Fruit fly (Drosophila melanogaster) whole organism, larva: Measurements from ENCODE around the gene CG4004.
A peak's percentile ranks its signal among the peaks of the same experiment; 100 is the strongest.

ENCODE experiments used
- noc ChIP-seq: fragments of 200-800 bp; sonication (Bioruptor generic); optimal IDR thresholded peaks from 3 replicates; lab custom pipeline; 2019; ENCODE audit warnings: missing biosample characterization, mild to moderate bottlenecking, missing genetic modification characterization, moderate library complexity

The CG4004 gene

DNA sequence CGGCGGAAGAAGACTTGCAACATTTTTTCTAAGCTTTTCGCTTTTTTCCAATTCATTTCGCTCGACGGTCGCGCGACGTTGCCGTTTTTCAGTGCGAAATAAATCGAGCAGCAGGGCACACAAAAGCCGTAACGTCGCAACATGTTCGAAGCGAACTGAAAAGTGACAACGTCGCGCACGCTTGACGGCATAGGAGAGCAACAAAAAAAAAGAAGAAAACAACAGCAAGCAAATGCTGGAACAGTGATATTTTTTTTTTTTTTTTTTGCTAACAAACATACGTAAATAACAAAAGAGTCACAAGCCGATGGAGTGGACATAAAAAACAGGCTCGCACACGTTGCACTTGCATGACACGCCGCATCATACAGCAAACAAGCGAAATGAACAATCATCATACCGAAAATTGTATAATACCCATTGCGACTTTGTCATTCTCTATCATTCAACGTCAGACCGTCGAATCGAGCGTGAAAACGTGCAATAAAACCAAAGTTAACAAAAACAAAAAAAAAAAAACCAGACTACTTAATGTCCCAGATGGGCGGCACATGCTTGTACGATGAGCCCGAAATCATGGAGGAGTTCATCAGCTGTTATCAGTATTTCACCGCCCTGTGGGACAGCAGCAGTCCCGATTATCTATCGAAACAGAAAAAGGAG lies at the start of gene CG4004:
CG4004 (plus strand) TSS at position 187 of the 663 bp plus-strand sequence.
- no peak for TF ChIP-seq noc (tag; lab: Kevin White, UChicago)

DNA sequence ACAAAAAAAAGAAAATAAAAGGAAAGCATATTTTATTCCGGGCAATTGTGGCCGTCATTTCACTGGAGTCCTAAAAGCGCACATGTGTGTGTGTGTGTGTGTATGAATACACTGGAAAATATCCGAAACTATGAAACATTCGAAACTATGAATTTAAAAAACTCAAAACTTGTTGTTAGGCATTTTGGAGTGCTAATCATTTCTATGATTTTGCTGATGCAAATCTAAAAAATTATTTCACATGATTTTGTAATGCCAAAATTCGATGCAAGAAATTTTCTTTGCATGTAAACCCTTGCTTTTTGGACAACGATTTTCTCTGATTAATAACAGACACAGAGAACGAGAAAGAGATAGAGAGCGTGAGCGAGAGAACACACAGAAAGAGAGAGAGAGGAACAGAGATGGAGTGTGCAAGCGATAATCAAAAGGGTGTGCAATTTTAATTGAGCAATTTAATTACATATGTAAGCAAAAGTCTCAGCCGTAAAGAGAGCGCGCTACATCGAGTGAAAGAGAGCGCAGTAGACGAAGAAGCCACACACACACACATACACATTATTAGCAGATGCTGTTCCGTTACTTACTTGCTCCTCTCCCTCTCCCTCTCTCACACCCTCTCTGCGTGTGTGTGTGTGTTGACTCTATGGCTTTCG lies 44.8 kb upstream of the CG4004 start:
- no peak for TF ChIP-seq noc (tag; lab: Kevin White, UChicago)

DNA sequence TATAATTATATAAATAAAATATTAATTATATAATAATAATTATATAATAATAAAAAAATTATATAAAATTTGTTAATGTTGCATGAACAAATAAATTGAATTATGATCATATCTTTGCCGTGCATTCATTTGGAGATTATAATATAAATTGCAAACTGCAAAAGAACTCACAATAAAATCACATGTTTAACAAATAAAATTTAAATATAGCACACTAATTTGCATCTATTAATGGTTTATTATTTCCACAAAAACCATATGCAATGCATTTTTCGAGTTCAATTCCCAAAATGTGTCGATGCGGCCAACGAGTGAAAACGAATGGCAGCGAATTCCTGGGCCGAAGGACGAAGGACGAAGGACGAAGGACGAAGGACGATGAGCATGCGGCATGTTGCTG lies 38.5 kb upstream of the CG4004 start, which contains the start of gene CG15725:
CG15725 (plus strand) TSS at position 301 of the 400 bp plus-strand sequence.
- no peak for TF ChIP-seq noc (tag; lab: Kevin White, UChicago)

DNA sequence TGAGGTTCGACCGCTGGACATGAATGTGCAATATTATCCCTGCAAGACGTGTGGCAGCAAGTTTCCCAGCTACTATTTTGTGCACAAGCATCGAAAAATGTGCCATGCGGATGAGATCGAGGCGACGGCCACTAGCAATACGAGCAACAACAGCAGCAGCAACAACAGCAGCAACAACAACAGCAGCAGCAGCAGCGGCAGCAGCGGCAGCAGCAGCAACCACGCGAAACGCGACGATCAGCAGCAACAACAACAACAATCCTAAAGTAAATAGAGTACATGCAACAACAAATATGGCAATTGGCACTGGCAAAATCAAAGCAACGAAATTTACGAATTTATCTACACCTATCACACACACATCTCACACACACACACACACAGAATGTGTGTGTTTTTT lies 35.7 kb upstream of the CG4004 start:
- TF ChIP-seq noc (tag; lab: Kevin White, UChicago) = no peak

DNA sequence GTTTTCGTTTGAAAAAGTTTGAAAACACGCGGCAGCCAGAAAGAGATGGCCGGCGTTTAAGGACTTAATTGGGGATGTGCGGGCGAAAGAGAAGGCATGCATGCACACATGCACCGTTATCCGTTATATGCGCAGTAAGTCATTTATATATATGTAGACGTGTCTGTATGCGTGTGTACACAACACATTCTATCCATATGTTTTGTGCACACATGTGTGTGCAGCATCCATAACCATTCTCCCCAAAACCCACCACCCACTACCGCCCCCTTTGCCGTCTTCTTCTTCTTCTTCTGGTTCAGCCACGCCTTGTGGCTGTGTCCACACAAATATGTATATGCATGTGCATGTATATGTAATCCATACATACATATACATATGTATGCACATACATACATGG lies 25.4 kb upstream of the CG4004 start:
- no peak for TF ChIP-seq noc (tag; lab: Kevin White, UChicago)

DNA sequence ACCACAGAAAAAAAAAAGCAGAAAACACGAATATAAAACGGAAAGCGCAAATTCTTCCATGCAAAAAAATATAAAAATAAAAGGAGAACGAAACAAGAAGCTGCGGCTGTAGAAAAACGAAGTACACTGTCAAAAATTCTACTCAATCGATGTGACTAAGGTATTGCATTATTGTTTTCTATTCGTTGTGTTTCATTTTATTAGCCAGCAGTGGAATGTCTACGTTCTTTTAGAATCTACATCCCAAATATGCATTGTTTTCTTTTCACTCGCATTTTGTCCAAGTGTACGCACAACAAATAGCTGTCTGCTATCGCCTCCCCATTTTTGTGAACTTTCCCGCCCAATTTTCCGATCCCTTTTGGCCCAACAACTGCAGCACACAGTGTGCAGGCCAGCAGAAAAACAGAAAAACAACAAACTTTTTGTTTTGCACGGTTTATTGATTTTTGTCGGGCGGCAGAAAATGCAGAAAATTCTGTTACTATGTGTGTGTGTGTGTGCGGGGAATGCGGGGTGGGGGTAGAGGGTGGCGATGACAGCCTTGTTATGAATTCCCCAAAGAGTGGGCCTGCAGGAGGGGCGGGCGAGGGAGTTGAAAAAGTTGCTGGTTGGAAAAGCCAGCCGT lies 24.7 kb upstream of the CG4004 start:
- peak; percentile 41 for TF ChIP-seq noc (tag; lab: Kevin White, UChicago)

DNA sequence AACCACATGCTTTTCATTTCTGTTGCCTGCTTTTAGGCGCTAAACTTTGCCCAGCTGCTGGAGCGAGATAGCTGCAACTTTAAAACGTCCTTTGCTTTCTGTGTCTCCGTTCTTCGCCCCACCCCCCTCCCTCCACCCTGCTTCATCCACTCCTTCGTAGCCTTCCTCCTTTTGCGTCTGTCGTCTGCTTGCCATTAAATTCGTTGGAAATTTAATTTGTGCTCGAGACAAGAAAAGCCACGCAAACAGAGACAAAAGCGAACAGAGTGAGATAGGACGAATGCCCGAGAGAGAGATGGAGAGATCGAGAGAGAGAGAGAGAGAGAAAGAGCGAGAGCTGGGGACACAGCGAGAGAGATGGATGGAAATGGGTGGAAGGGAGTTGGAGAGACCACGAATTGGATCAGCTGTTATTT lies 24.1 kb upstream of the CG4004 start:
- TF ChIP-seq noc (tag; lab: Kevin White, UChicago) = no peak

DNA sequence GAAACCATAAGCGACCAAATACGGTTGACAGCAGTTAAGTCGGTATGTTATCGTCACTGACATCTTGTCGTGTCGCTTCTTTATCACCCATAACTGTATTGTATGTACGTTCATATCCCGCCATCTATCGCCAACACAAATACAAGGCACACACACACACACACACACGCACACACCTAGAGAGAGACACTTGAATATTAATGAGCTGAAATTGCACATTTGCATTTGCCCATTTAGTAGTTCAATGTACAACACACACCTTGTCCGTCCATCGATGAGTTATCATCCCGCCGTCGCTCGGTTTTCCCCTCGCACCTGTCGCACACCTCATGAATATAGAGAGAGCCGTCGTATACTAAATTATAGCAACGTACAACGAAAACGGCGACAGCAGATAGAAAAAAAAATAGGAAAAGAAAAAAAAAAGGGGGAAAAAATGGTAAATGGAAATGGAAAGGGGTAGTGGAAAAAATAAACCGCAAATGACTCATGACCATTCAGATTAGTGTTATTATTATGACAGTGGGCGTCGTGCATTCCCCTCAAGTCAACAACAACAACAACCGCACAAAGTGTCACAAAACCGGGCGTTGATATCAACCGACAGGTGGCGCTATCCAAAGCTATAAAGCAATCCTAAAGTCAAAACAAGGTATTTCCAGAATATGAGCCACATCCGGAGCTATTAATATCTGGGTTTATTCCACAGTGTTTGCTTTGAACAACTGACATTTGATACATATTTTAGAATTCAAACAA lies 22.7 kb upstream of the CG4004 start:
- TF ChIP-seq noc (tag; lab: Kevin White, UChicago) = peak; percentile 2

DNA sequence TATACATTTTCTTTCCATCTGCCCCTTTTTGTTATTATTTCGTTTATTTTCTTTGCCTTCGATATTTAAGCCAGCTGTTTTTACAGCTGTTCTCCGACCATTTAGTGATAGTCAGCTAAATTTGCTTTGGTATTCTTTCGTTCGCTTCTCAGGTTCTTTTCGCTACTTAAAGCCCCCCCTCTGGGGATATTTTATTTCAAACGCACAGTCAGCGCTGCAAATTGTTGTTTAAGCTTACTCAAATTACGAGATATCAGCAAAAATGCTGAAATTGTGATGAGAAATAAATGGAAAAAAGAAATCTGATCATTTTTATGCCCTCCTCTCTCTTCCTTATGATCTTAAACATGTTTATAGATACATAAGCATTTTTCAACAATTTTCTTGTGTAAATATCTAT lies 22.0 kb upstream of the CG4004 start:
- TF ChIP-seq noc (tag; lab: Kevin White, UChicago) = no peak

DNA sequence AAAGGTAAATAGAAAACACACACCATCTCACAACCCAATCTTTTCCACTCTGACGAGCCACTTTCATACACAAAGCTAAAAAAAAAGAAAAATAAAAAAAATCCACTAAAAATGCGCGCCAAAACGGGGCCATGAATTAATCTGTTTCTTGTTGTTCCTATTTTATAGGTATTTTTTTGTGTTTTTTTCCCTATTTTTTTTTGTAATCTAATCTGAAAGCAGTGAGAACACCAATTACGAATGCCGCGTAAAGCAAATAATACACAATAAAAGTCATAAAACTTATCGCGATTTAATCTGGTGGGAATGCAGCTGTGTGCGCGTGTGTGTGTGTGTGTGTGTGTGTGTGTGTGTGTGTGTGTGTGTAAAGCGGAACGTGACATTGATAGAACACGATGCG lies 20.7 kb upstream of the CG4004 start:
- TF ChIP-seq noc (tag; lab: Kevin White, UChicago) = peak; percentile 63

DNA sequence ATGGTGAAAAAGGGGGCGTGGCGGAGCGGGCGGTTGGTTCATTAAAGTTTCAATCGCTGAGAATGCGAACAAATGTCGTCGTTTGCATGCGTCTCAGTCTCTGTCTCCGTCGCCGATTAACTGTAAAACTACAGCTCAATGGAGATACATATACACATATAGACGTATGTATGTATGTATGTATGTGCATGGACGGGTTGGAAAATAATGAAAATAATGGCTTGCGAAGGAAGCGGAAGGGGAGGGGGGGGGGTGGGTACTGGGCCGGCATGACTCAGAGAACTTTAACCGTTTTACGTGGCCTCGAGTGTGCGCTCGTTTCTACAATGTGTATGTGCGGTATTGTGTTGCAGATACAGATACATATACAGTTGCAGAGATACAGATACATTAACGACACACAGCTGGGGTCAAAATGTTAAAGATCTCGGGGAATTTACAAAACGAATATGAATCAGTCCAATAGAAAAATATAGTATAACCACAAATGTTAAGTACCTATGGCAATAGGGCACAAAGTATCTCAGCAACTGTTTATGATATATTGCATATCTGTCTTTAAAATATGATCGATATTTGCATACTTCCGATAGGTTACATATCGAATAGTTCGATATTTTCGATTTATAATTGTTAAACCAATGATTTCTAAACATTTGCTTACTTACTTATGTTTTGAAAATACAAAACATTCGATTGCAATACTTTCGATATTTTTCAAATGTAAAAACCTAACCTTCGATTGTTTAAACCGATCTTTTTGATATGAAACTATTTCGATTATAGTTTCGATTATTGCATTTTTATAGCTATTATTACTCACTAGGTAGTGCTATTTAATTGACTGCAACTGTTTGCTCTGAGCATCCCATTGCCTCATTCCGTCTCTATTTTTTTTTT lies 19.5 kb upstream of the CG4004 start:
- no peak for TF ChIP-seq noc (tag; lab: Kevin White, UChicago)

DNA sequence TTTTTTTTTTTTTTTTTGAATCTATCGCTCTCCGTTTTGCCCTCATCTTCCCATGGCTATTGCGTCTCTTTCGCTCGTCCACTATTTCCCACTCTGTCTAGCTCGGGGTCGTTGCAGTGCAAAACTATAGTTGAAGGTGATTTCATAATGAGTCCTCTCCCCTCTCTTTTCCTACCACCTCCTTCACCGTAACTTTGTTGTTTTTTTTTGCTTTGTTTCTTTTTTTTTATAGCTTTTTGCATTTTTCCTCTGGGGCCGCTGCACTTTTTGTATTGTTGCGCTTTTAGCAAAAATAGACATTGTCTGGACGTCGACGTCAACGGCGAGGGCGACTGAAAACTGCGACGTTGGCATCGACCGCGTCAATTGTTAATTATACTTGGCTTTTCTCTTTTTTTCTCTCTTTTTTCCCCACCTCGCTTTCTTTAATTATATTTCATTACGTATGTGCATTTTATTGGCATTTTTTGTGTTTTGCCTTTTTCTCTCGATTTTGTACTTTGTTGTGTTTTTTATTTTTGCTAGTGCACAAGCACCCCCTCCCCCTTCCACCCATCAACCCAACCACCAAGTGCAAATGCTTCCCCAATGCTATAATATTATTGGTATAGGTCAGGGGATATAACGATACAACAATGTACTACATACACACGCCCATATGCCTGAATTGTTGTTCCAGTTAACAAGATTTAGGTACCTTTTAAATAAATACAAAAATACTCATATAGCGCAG lies 18.7 kb upstream of the CG4004 start:
- no peak for TF ChIP-seq noc (tag; lab: Kevin White, UChicago)

DNA sequence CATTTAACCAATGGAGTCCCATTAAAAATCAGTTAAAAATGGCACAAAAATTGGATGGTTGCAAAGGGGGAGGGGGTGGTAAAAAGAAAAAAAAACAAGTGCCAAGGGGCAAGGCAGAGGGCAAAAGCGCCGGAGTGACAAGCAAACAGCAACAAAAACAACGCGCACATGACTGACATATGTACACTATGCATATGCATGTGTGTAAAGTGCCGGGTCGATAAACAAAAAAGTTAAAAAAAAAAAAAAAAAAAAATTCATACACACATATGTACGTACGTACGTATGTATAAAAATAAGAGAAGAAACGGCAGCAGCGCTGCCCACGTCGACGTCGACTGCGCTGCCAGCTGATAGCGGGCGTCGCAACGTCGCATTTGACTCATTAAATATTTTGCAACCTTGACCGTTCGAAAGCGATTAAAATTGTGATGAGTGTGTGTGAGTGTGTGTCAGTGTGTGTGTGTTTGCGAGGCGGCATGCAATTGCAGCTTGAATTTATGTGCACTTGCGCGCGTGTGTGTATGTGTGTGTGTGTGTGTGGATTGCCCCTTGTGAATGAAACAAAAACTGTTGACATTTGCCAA lies 16.3 kb upstream of the CG4004 start:
- TF ChIP-seq noc (tag; lab: Kevin White, UChicago) = no peak

DNA sequence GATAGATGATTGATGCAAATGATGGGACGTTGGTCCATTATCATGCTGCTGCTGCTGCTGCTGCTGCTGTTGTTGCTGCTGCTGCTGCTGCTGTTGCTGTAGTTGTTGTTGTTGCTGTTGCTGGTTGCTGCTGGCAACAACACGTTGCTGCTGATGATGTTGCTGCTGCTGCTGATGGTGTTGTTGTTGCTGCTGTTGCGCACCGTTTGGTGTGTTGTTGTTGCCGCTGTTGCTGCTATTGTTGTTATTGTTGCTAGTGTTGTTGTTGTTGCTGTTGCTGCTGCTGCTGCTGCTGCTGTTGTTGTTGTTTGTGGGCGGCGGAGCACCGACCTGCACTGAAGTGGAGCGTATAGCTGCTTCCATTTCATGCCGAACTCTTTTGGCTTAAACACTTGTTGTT lies 12.9 kb upstream of the CG4004 start:
- no peak for TF ChIP-seq noc (tag; lab: Kevin White, UChicago)
